Fruit fly (Drosophila melanogaster): ENCODE data around the gene CG3402.

Gene CG3402

DNA sequence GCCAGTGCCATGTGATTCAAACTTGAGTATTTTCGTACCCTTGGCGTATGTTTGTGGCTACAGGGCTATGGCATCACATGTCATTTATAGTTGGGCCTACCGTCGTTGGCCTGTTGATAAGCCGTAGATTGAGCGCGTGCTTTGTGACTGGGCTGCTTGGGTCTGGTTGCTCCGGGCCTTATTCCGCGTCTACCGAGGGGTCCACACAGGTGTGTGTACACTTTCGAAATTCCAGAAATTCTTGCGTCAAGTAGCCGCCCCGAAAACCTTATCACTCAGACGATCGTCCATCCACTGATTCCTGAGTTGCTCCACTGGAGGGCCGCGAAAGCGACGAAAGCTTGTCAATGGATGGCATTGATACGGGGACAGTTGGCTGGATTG is 14.7 kb downstream of the CG3402 start (continued):
- peak; percentile 13 for TF ChIP-seq Meics (GFP tag; optimal IDR thresholded peaks at IDR 0.05)
- TF ChIP-seq Eip74EF (GFP tag; optimal IDR thresholded peaks at IDR 0.05): no peak
- TF ChIP-seq CG17568 (GFP tag; optimal IDR thresholded peaks at IDR 0.05): no peak
- peak; percentile 99 for TF ChIP-seq sd (tag; optimal IDR thresholded peaks at IDR 0.05)
- TF ChIP-seq CG8290 (GFP tag; optimal IDR thresholded peaks at IDR 0.05): no peak
- peak in 1 of 2 experiments; percentile 38 for TF ChIP-seq CG8290 (tag; optimal IDR thresholded peaks at IDR 0.05)
- no peak for TF ChIP-seq CrebB (tag; optimal IDR thresholded peaks at IDR 0.05)
- 0 out of 2 replicates have a peak, but pooled peaks have one; percentile 20 for TF ChIP-seq Nf-YA (GFP tag; IDR thresholded peaks at IDR 0.05)
- TF ChIP-seq Dbx (GFP tag; IDR thresholded peaks at IDR 0.05): 0 out of 3 replicates have a peak, but pooled peaks have one; percentile 20
- peak; percentile 5 for TF ChIP-seq CHES-1-like (GFP tag; optimal IDR thresholded peaks at IDR 0.05)
- 0 out of 2 replicates have a peak, but pooled peaks have one; percentile 9 for TF ChIP-seq slbo (GFP tag; IDR thresholded peaks at IDR 0.05)
- TF ChIP-seq klu (GFP tag; IDR thresholded peaks at IDR 0.05): no peak
- no peak for TF ChIP-seq CG3838 (GFP tag; optimal IDR thresholded peaks at IDR 0.05)
- TF ChIP-seq YL-1 (GFP tag; optimal IDR thresholded peaks at IDR 0.05): no peak
- peak; percentile 17 for TF ChIP-seq CG8281 (tag; optimal IDR thresholded peaks at IDR 0.05)
- peak; percentile 17 for TF ChIP-seq CG15601 (tag; optimal IDR thresholded peaks at IDR 0.05)
- TF ChIP-seq ken (GFP tag; IDR thresholded peaks at IDR 0.05): 0 out of 3 replicates have a peak, but pooled peaks have one; percentile 10
- peak; percentile 55; the same call in 1 of the 3 replicates for TF ChIP-seq ci (GFP tag; IDR thresholded peaks at IDR 0.05)
- TF ChIP-seq Rfx (GFP tag; IDR thresholded peaks at IDR 0.05): 0 out of 2 replicates have a peak, but pooled peaks have one; percentile 10
- peak; percentile 86 for TF ChIP-seq CG10543 (GFP tag; optimal IDR thresholded peaks at IDR 0.05)
- TF ChIP-seq twi (tag; optimal IDR thresholded peaks at IDR 0.05): peak; percentile 14

DNA sequence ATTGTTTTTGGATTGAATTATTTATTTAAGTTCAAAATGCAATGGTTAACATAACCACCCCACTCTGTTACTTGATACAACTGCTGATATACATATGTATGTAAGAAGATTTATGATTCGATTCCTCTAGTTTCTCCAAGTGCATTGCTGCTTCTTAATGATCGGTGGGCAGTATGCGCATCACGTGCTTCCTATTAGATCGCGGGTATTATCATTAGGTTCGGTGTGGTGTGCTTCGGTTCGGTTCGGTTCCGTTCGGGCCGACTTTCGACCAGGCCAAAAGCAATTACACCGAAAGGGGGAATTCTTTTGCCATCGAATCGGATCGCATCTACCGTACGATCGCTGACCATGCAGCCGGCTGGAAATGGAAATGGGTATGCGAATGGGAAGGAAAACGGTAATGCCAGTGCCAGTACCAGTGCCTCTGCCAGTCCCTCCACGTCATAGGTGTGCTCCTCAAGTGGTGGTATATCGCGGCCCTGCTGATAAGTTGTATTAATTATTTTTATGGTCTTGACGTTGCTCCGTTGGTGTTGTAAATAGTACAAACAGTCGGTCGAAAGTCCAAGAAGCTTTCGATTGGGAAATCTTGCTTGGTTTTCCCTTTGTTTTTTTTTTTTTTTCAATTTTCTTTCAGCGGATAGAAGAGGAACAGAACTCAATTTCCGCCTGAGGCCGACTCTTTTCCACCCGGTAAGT is 15.2 kb downstream of the CG3402 start:
- TF ChIP-seq CG8388 (GFP tag; optimal IDR thresholded peaks at IDR 0.05): no peak
- TF ChIP-seq CG3726 (GFP tag; IDR thresholded peaks at IDR 0.05): no peak
- no peak for TF ChIP-seq Ada2b (GFP tag; IDR thresholded peaks at IDR 0.05)
- TF ChIP-seq lilli (GFP tag; optimal IDR thresholded peaks at IDR 0.05): no peak
- TF ChIP-seq CG13894 (tag; optimal IDR thresholded peaks at IDR 0.05): no peak
- no peak for TF ChIP-seq wek (GFP tag; optimal IDR thresholded peaks at IDR 0.05)
- no peak for TF ChIP-seq Tbp (GFP tag; optimal IDR thresholded peaks at IDR 0.05)
- TF ChIP-seq CG12219 (GFP tag; optimal IDR thresholded peaks at IDR 0.05): no peak
- TF ChIP-seq Awh (GFP tag; IDR thresholded peaks at IDR 0.05): no peak; the same call in 1 of the 2 replicates
- 0 out of 2 replicates have a peak, but pooled peaks have one; percentile 15 for TF ChIP-seq Atf6 (GFP tag; IDR thresholded peaks at IDR 0.05)
- TF ChIP-seq CG17802 (tag; optimal IDR thresholded peaks at IDR 0.05): no peak
- TF ChIP-seq Sry-δ (GFP tag; optimal IDR thresholded peaks at IDR 0.05): no peak
- TF ChIP-seq Drgx (GFP tag; IDR thresholded peaks at IDR 0.05): 0 out of 2 replicates have a peak, but pooled peaks have one; percentile 16
- TF ChIP-seq CG11085 (GFP tag; IDR thresholded peaks at IDR 0.05): no peak
- peak; percentile 39 for TF ChIP-seq sens (GFP tag)
- TF ChIP-seq Med (GFP tag): peak; percentile 2
- TF ChIP-seq jigr1 (GFP tag; IDR thresholded peaks at IDR 0.05): 0 out of 3 replicates have a peak, but pooled peaks have one; percentile 5
- peak; percentile 7; the same call in 1 of the 3 replicates for TF ChIP-seq ci (GFP tag; IDR thresholded peaks at IDR 0.05)
- TF ChIP-seq CG15514 (GFP tag; optimal IDR thresholded peaks at IDR 0.05): no peak
- peak; percentile 3 for TF ChIP-seq gem (tag; optimal IDR thresholded peaks at IDR 0.05)
- TF ChIP-seq mirr (GFP tag; optimal IDR thresholded peaks at IDR 0.05): peak; percentile 57
- peak; percentile 72 for TF ChIP-seq exex (tag; optimal IDR thresholded peaks at IDR 0.05)
- no peak for TF ChIP-seq toy (GFP tag; IDR thresholded peaks at IDR 0.05)
- TF ChIP-seq CG11723 (GFP tag; optimal IDR thresholded peaks at IDR 0.05): no peak
- TF ChIP-seq CG12769 (tag; optimal IDR thresholded peaks at IDR 0.05): peak; percentile 28
- no peak for TF ChIP-seq unc-4 (GFP tag; IDR thresholded peaks at IDR 0.05; ENCODE audit: partially characterized antibody)
- TF ChIP-seq CG6689 (GFP tag; IDR thresholded peaks at IDR 0.05): no peak
- TF ChIP-seq Dbx (GFP tag; IDR thresholded peaks at IDR 0.05): no peak
- no peak for TF ChIP-seq tna (GFP tag; IDR thresholded peaks at IDR 0.05; ENCODE audit: partially characterized antibody)
- TF ChIP-seq Meics (GFP tag; optimal IDR thresholded peaks at IDR 0.05): no peak
- no peak for TF ChIP-seq CG34422 (GFP tag; IDR thresholded peaks at IDR 0.05)

Measured in whole organism, embryonic.